Worm (Caenorhabditis elegans) whole organism, L1 larva: Measurements from ENCODE around the gene oma-2.

Experiments
- C16A3.4 ChIP-seq: fragments of 150-350 bp; optimal IDR thresholded peaks from 2 replicates; lab custom pipeline; 2014; ENCODE audit warnings: missing biosample characterization, missing genetic modification characterization
- C34B4.2 ChIP-seq: sonication (generic microtip); optimal IDR thresholded peaks from 2 replicates; lab custom pipeline; 2017; ENCODE audit warnings: mild to moderate bottlenecking, missing genetic modification characterization, missing compliant biosample characterization
- F16B12.6 ChIP-seq: fragments of 150-350 bp; optimal IDR thresholded peaks from 2 replicates; lab custom pipeline; 2014; ENCODE audit warnings: missing biosample characterization, missing genetic modification characterization
- aly-2 ChIP-seq: fragments of 150-350 bp; optimal IDR thresholded peaks from 2 replicates; lab custom pipeline; 2014; ENCODE audit warnings: missing biosample characterization, missing genetic modification characterization
- ama-1 ChIP-seq: fragments of 150-350 bp; optimal IDR thresholded peaks from 2 replicates; lab custom pipeline; 2014
- blmp-1 ChIP-seq: fragments of 150-350 bp; optimal IDR thresholded peaks from 2 replicates; lab custom pipeline; 2014; ENCODE audit warnings: missing biosample characterization, missing genetic modification characterization
- dpl-1 ChIP-seq, 3 experiments: fragments of 150-350 bp in 2 of 3; sonication (generic microtip) in 1 of 3; optimal IDR thresholded peaks; 2 replicates each; lab custom pipeline; 2014 to 2017; ENCODE audit warnings: missing biosample characterization in 3 of 3, missing genetic modification characterization in 3 of 3, missing genetic modification reagents in 3 of 3
- efl-1 ChIP-seq, 4 experiments: fragments of 150-350 bp; optimal IDR thresholded peaks in 3 of 4; peaks in 1 of 4; 1 replicate in 1 of 4; 2 replicates in 3 of 4; lab custom pipeline; 2014; ENCODE audit warnings: missing biosample characterization in 2 of 4, missing genetic modification characterization in 2 of 4, missing genetic modification reagents in 2 of 4
- elt-2 ChIP-seq: sonication (generic microtip); optimal IDR thresholded peaks from 2 replicates; lab custom pipeline; 2016; ENCODE audit warnings: missing genetic modification characterization, mild to moderate bottlenecking, inconsistent platforms, missing compliant biosample characterization, missing genetic modification reagents
- jun-1 ChIP-seq: fragments of 150-350 bp; optimal IDR thresholded peaks from 2 replicates; lab custom pipeline; 2014; ENCODE audit warnings: missing biosample characterization, missing genetic modification reagents, missing genetic modification characterization
- lin-13 ChIP-seq: fragments of 150-350 bp; optimal IDR thresholded peaks from 2 replicates; lab custom pipeline; 2014; ENCODE audit warnings: missing biosample characterization, missing genetic modification reagents, missing genetic modification characterization
- lin-14 ChIP-seq: fragments of 200-800 bp; sonication (Bioruptor generic); optimal IDR thresholded peaks from 2 replicates; lab custom pipeline; 2018; ENCODE audit warnings: mild to moderate bottlenecking, missing genetic modification characterization, moderate library complexity, missing compliant biosample characterization
- lin-35 ChIP-seq, 2 experiments: fragments of 150-350 bp; optimal IDR thresholded peaks; 2 replicates each; lab custom pipeline; 2014; ENCODE audit warnings: missing biosample characterization in 2 of 2, missing genetic modification characterization in 2 of 2, missing genetic modification reagents in 2 of 2
- lir-3 ChIP-seq: sonication (generic microtip); optimal IDR thresholded peaks from 2 replicates; lab custom pipeline; 2016; ENCODE audit warnings: mild to moderate bottlenecking, missing genetic modification characterization, moderate library complexity, missing compliant biosample characterization; ENCODE audit not compliant: poor library complexity
- lsy-2 ChIP-seq, 2 experiments: fragments of 150-350 bp; optimal IDR thresholded peaks; 2 replicates each; lab custom pipeline; 2014; ENCODE audit warnings: missing biosample characterization in 2 of 2, missing genetic modification characterization in 2 of 2
- mdl-1 ChIP-seq, 2 experiments: fragments of 150-350 bp; optimal IDR thresholded peaks; 2 replicates each; lab custom pipeline; 2014 to 2017; ENCODE audit warnings: missing biosample characterization in 2 of 2, missing genetic modification characterization in 2 of 2, inconsistent platforms in 1 of 2
- mef-2 ChIP-seq: fragments of 150-350 bp; optimal IDR thresholded peaks from 2 replicates; lab custom pipeline; 2014; ENCODE audit warnings: missing biosample characterization, missing genetic modification characterization
- mep-1 ChIP-seq: fragments of 150-350 bp; optimal IDR thresholded peaks from 2 replicates; lab custom pipeline; 2014; ENCODE audit warnings: missing biosample characterization, missing genetic modification characterization
- nhr-12 ChIP-seq: sonication (generic microtip); optimal IDR thresholded peaks from 2 replicates; lab custom pipeline; 2017; ENCODE audit warnings: missing biosample characterization, missing genetic modification characterization
- nhr-20 ChIP-seq: sonication (generic microtip); optimal IDR thresholded peaks from 2 replicates; lab custom pipeline; 2016; ENCODE audit warnings: mild to moderate bottlenecking, missing genetic modification characterization, missing compliant biosample characterization
- nhr-71 ChIP-seq: sonication (generic microtip); optimal IDR thresholded peaks from 2 replicates; lab custom pipeline; 2016; ENCODE audit warnings: mild to moderate bottlenecking, missing genetic modification characterization, moderate library complexity, missing compliant biosample characterization
- nhr-76 ChIP-seq: sonication (generic microtip); optimal IDR thresholded peaks from 2 replicates; lab custom pipeline; 2017; ENCODE audit warnings: missing biosample characterization, missing genetic modification characterization
- nhr-84 ChIP-seq: sonication (generic microtip); optimal IDR thresholded peaks from 2 replicates; lab custom pipeline; 2017; ENCODE audit warnings: missing biosample characterization, missing genetic modification characterization
- nhr-85 ChIP-seq: sonication (generic microtip); peaks from one replicate; lab custom pipeline; 2016; ENCODE audit warnings: missing genetic modification characterization, inconsistent platforms, missing compliant biosample characterization
- pqm-1 ChIP-seq: sonication (generic microtip); optimal IDR thresholded peaks from 3 replicates; lab custom pipeline; 2017; ENCODE audit warnings: missing biosample characterization, missing genetic modification characterization
- rnt-1 ChIP-seq: sonication (generic microtip); optimal IDR thresholded peaks from 2 replicates; lab custom pipeline; 2016; ENCODE audit warnings: mild to moderate bottlenecking, missing genetic modification characterization, moderate library complexity, missing compliant biosample characterization
- skn-1 ChIP-seq: fragments of 150-350 bp; optimal IDR thresholded peaks from 2 replicates; lab custom pipeline; 2014; ENCODE audit warnings: missing biosample characterization, missing genetic modification characterization
- snu-23 ChIP-seq: sonication (generic microtip); optimal IDR thresholded peaks from 2 replicates; lab custom pipeline; 2016; ENCODE audit warnings: missing genetic modification characterization, missing compliant biosample characterization
- sox-4 ChIP-seq: sonication (generic microtip); optimal IDR thresholded peaks from 2 replicates; lab custom pipeline; 2016; ENCODE audit warnings: missing genetic modification characterization, missing compliant biosample characterization
- tlp-1 ChIP-seq: fragments of 150-350 bp; optimal IDR thresholded peaks from 2 replicates; lab custom pipeline; 2014; ENCODE audit warnings: missing biosample characterization, missing genetic modification characterization
- unc-130 ChIP-seq: fragments of 150-350 bp; optimal IDR thresholded peaks from 2 replicates; lab custom pipeline; 2017; ENCODE audit warnings: missing biosample characterization, missing genetic modification characterization, inconsistent platforms
- ztf-4 ChIP-seq: fragments of 150-350 bp; optimal IDR thresholded peaks from 2 replicates; lab custom pipeline; 2014; ENCODE audit warnings: missing biosample characterization, missing genetic modification characterization

Gene oma-2

ce11 chrV:8017924-8018323 lies 11.3 kb upstream of the oma-2 start:
- no peak for TF ChIP-seq mep-1
- peak; percentile 75 for TF ChIP-seq elt-2
- TF ChIP-seq tlp-1 (tag; lab: Kevin White, UChicago) = peak; percentile 58
- peak in 1 of 2 experiments; percentile 23 for TF ChIP-seq lin-35 (GFP tag; optimal IDR thresholded peaks at IDR 0.05; lab: Kevin White, UChicago)
- TF ChIP-seq jun-1 (tag; lab: Kevin White, UChicago) = peak; percentile 14
- no peak for TF ChIP-seq rnt-1
- peak; percentile 43 for TF ChIP-seq nhr-20 (tag; lab: Kevin White, UChicago)
- peak; percentile 67 for TF ChIP-seq pqm-1 (tag; lab: Kevin White, UChicago)

ce11 chrV:8018919-8019318 lies 10.3 kb upstream of the oma-2 start:
- TF ChIP-seq skn-1 (tag; lab: Kevin White, UChicago) (no peak), elt-2 (peak; percentile 18)

- TF ChIP-seq pqm-1 (tag; lab: Kevin White, UChicago) = peak; percentile 1
- no peak for TF ChIP-seq aly-2 (tag; lab: Kevin White, UChicago)
- no peak for TF ChIP-seq lir-3 (tag; lab: Kevin White, UChicago)
- peak; percentile 17 for TF ChIP-seq elt-2
These were observed 9.5 kb upstream of the oma-2 start for ce11 chrV:8019783-8020182.

- no peak for TF ChIP-seq unc-130 (tag; lab: Kevin White, UChicago)
- TF ChIP-seq nhr-84 (tag; lab: Kevin White, UChicago) = no peak
- no peak for TF ChIP-seq sox-4 (tag; lab: Kevin White, UChicago)
- peak in 1 of 2 experiments; percentile 5 for TF ChIP-seq efl-1 (optimal IDR thresholded peaks at IDR 0.05; lab: Kevin White, UChicago)
- peak in 1 of 2 experiments; percentile 84 for TF ChIP-seq efl-1 (GFP tag; optimal IDR thresholded peaks at IDR 0.05 in 1 of 2; lab: Kevin White, UChicago)
- TF ChIP-seq nhr-12 (tag; lab: Kevin White, UChicago) = no peak
- peak; percentile 8 for TF ChIP-seq blmp-1 (tag; lab: Kevin White, UChicago)
- TF ChIP-seq lin-35 (GFP tag; optimal IDR thresholded peaks at IDR 0.05; lab: Kevin White, UChicago) = peak in 1 of 2 experiments; percentile 30
- TF ChIP-seq nhr-20 (tag; lab: Kevin White, UChicago) = peak; percentile 31
- TF ChIP-seq, all 84 proteins: peak for 4
These were observed 7.2 kb upstream of the oma-2 start, which contains the start of gene ech-3 for ce11 chrV:8022040-8022439. Gene ech-3 (plus strand): TSS chrV:8022217.

- TF ChIP-seq nhr-20 (tag; lab: Kevin White, UChicago) (no peak), snu-23 (GFP tag; lab: Kevin White, UChicago) (peak; percentile 19), nhr-76 (tag; lab: Kevin White, UChicago) (no peak), tlp-1 (tag; lab: Kevin White, UChicago) (no peak), mdl-1 (tag; optimal IDR thresholded peaks at IDR 0.05; lab: Kevin White, UChicago) (peak in 1 of 2 experiments; percentile 17), lsy-2 (tag; optimal IDR thresholded peaks at IDR 0.05; lab: Kevin White, UChicago) (peak; percentile 28 to 95), C16A3.4 (tag; lab: Kevin White, UChicago) (peak; percentile 55), dpl-1 (GFP tag; optimal IDR thresholded peaks at IDR 0.05; lab: Kevin White, UChicago) (peak in 2 of 3 experiments; percentile 47 to 60), F16B12.6 (tag; lab: Kevin White, UChicago) (peak; percentile 80), unc-130 (tag; lab: Kevin White, UChicago) (peak; percentile 28), lin-35 (GFP tag; optimal IDR thresholded peaks at IDR 0.05; lab: Kevin White, UChicago) (peak; percentile 29 to 58), efl-1 (optimal IDR thresholded peaks at IDR 0.05; lab: Kevin White, UChicago) (peak; percentile 62 to 70), efl-1 (GFP tag; optimal IDR thresholded peaks at IDR 0.05 in 1 of 2; lab: Kevin White, UChicago) (peak; percentile 61 to 79)
These were observed 4.5 kb upstream of the oma-2 start, which contains the start of gene F43H9.3 for ce11 chrV:8024752-8025151. Gene F43H9.3 (minus strand): TSS chrV:8024940.

ce11 chrV:8025259-8025658 lies 4.0 kb upstream of the oma-2 start:
- TF ChIP-seq nhr-12 (tag; lab: Kevin White, UChicago) = no peak
- TF ChIP-seq lin-13 (GFP tag; lab: Kevin White, UChicago) = no peak
- TF ChIP-seq snu-23 (GFP tag; lab: Kevin White, UChicago) = peak; percentile 38
- peak; percentile 57 for TF ChIP-seq lin-14 (GFP tag; lab: Kevin White, UChicago)
- TF ChIP-seq ama-1 (lab: Kevin White, UChicago) = no peak
- no peak for TF ChIP-seq mdl-1 (tag; optimal IDR thresholded peaks at IDR 0.05; lab: Kevin White, UChicago)
- peak; percentile 52 for TF ChIP-seq nhr-20 (tag; lab: Kevin White, UChicago)
- TF ChIP-seq nhr-85 (tag; lab: Kevin White, UChicago) = peak; percentile 90
- TF ChIP-seq ztf-4 = no peak
- peak; percentile 49 for TF ChIP-seq nhr-71
- TF ChIP-seq mep-1 = peak; percentile 23
- TF ChIP-seq mef-2 (tag; lab: Kevin White, UChicago) = no peak
- TF ChIP-seq efl-1 (optimal IDR thresholded peaks at IDR 0.05; lab: Kevin White, UChicago) = no peak
- peak in 1 of 2 experiments; percentile 43 for TF ChIP-seq efl-1 (GFP tag; optimal IDR thresholded peaks at IDR 0.05 in 1 of 2; lab: Kevin White, UChicago)
- no peak for TF ChIP-seq C34B4.2 (tag; lab: Kevin White, UChicago)
